Worm (Caenorhabditis elegans) whole organism, young adult: ENCODE measurements around the gene M05D6.9.

Experiments used
- B0336.3 ChIP-seq: fragments of 200-800 bp; sonication (Bioruptor generic); IDR thresholded peaks from 2 replicates; pipeline ENCODE4 v1.3.6; 2022; ENCODE audit warnings: missing genetic modification characterization, missing compliant biosample characterization
- D2030.7 ChIP-seq: fragments of 200-800 bp; sonication (Bioruptor generic); IDR thresholded peaks from 2 replicates; pipeline ENCODE4 v1.3.6; 2022; ENCODE audit warnings: missing genetic modification reagents, missing genetic modification characterization, missing compliant biosample characterization
- F39B2.1 ChIP-seq: fragments of 200-800 bp; sonication (Bioruptor generic); IDR thresholded peaks from 2 replicates; pipeline ENCODE4 v1.3.6; 2022; ENCODE audit warnings: missing genetic modification reagents, missing genetic modification characterization, missing compliant biosample characterization
- F55B11.4 ChIP-seq: sonication (generic microtip); optimal IDR thresholded peaks from 2 replicates; lab custom pipeline; 2016; ENCODE audit warnings: missing compliant biosample characterization, missing genetic modification characterization, borderline replicate concordance; ENCODE audit not compliant: insufficient read depth
- F57A8.1 ChIP-seq: fragments of 200-800 bp; sonication (Bioruptor generic); optimal IDR thresholded peaks from 2 replicates; lab custom pipeline; 2018; ENCODE audit warnings: mild to moderate bottlenecking, missing genetic modification characterization, moderate library complexity, missing compliant biosample characterization
- K11D2.4 ChIP-seq: fragments of 200-800 bp; sonication (Bioruptor generic); IDR thresholded peaks from 2 replicates; pipeline ENCODE4 v1.3.6; 2022; ENCODE audit warnings: missing genetic modification reagents, missing genetic modification characterization, missing compliant biosample characterization
- K12H6.12 ChIP-seq: fragments of 200-800 bp; sonication (Bioruptor generic); optimal IDR thresholded peaks from 2 replicates; lab custom pipeline; 2018; ENCODE audit warnings: mild to moderate bottlenecking, missing genetic modification characterization, missing compliant biosample characterization
- T07F8.4 ChIP-seq: sonication (generic microtip); optimal IDR thresholded peaks from 2 replicates; lab custom pipeline; 2016; ENCODE audit warnings: mild to moderate bottlenecking, missing genetic modification characterization, moderate library complexity, missing compliant biosample characterization
- T26A5.8 ChIP-seq: sonication (generic microtip); optimal IDR thresholded peaks from 2 replicates; lab custom pipeline; 2016; ENCODE audit warnings: missing genetic modification characterization, missing compliant biosample characterization
- Y53F4B.3 ChIP-seq: fragments of 200-800 bp; sonication (Bioruptor generic); IDR thresholded peaks from 2 replicates; pipeline ENCODE4 v1.3.6; 2022; ENCODE audit warnings: missing genetic modification reagents, missing genetic modification characterization, missing compliant biosample characterization
- Y53G8AR.9 ChIP-seq: fragments of 200-800 bp; sonication (Bioruptor generic); conservative IDR thresholded peaks from 2 replicates; pipeline ENCODE4 v1.3.6; 2022; ENCODE audit warnings: missing genetic modification reagents, missing genetic modification characterization, missing compliant biosample characterization
- Y56A3A.18 ChIP-seq: fragments of 200-800 bp; sonication (Bioruptor generic); IDR thresholded peaks from 2 replicates; pipeline ENCODE4 v1.3.6; 2022; ENCODE audit warnings: missing genetic modification reagents, missing genetic modification characterization, missing compliant biosample characterization
- Y67H2A.10 ChIP-seq: fragments of 200-800 bp; sonication (Bioruptor generic); conservative IDR thresholded peaks from 2 replicates; pipeline ENCODE4 v1.3.6; 2022; ENCODE audit warnings: missing genetic modification reagents, missing genetic modification characterization, missing compliant biosample characterization
- ama-1 ChIP-seq, 3 experiments: fragments of 150-350 bp in 1 of 3; sonication (generic microtip) in 2 of 3; optimal IDR thresholded peaks; 2 replicates each; lab custom pipeline; 2014 to 2018; ENCODE audit warnings: missing biosample characterization in 2 of 3, missing genetic modification characterization in 2 of 3, missing genetic modification reagents in 2 of 3
- attf-6 ChIP-seq: fragments of 200-800 bp; sonication (Bioruptor generic); IDR thresholded peaks from 2 replicates; pipeline ENCODE4 v1.3.6; 2022; ENCODE audit warnings: missing genetic modification reagents, missing genetic modification characterization, missing compliant biosample characterization
- bed-1 ChIP-seq: fragments of 200-800 bp; sonication (Bioruptor generic); IDR thresholded peaks from 2 replicates; pipeline ENCODE4 v1.3.6; 2022; ENCODE audit warnings: missing genetic modification reagents, missing genetic modification characterization, missing compliant biosample characterization
- ccch-3 ChIP-seq: fragments of 200-800 bp; sonication (Bioruptor generic); optimal IDR thresholded peaks from 2 replicates; lab custom pipeline; 2018; ENCODE audit warnings: mild to moderate bottlenecking, missing genetic modification characterization, missing compliant biosample characterization
- cebp-2 ChIP-seq: fragments of 200-800 bp; sonication (Bioruptor generic); IDR thresholded peaks from 2 replicates; pipeline ENCODE4 v1.3.6; 2022; ENCODE audit warnings: missing genetic modification characterization, missing compliant biosample characterization
- chd-7 ChIP-seq: sonication (generic microtip); optimal IDR thresholded peaks from 2 replicates; lab custom pipeline; 2016; ENCODE audit warnings: mild to moderate bottlenecking, missing genetic modification characterization, moderate library complexity, missing compliant biosample characterization
- die-1 ChIP-seq: sonication (generic microtip); optimal IDR thresholded peaks from 2 replicates; lab custom pipeline; 2016; ENCODE audit warnings: missing genotype, mild to moderate bottlenecking, missing genetic modification characterization, missing compliant biosample characterization
- efl-1 ChIP-seq: fragments of 150-350 bp; optimal IDR thresholded peaks from 2 replicates; lab custom pipeline; 2014; ENCODE audit warnings: missing biosample characterization, missing genetic modification reagents, missing genetic modification characterization
- hlh-26 ChIP-seq: fragments of 200-800 bp; sonication (Bioruptor generic); conservative IDR thresholded peaks from 2 replicates; pipeline ENCODE4 v1.3.6; 2022; ENCODE audit warnings: missing genetic modification reagents, missing genetic modification characterization, missing compliant biosample characterization
- let-526 ChIP-seq: fragments of 200-800 bp; sonication (Bioruptor generic); IDR thresholded peaks from 2 replicates; pipeline ENCODE4 v1.3.6; 2022; ENCODE audit warnings: missing genetic modification reagents, missing genetic modification characterization, missing compliant biosample characterization
- let-607 ChIP-seq, 2 experiments: fragments of 200-800 bp in 1 of 2; sonication (Bioruptor generic) in 1 of 2; sonication (generic microtip) in 1 of 2; optimal IDR thresholded peaks; 2 replicates each; lab custom pipeline; 2016 to 2018; ENCODE audit warnings: mild to moderate bottlenecking in 2 of 2, missing compliant biosample characterization in 2 of 2, missing genetic modification characterization in 2 of 2, moderate library complexity in 2 of 2, missing genotype in 1 of 2
- lin-26 ChIP-seq: fragments of 200-800 bp; sonication (Bioruptor generic); IDR thresholded peaks from 2 replicates; pipeline ENCODE4 v1.3.6; 2022; ENCODE audit warnings: missing genetic modification reagents, missing genetic modification characterization, missing compliant biosample characterization
- lin-35 ChIP-seq, 3 experiments: fragments of 150-350 bp in 2 of 3; sonication (generic microtip) in 1 of 3; optimal IDR thresholded peaks; 2 replicates each; lab custom pipeline; 2014 to 2018; ENCODE audit warnings: missing biosample characterization in 3 of 3, missing genetic modification characterization in 3 of 3, missing genetic modification reagents in 3 of 3
- lin-40 ChIP-seq: sonication (generic microtip); optimal IDR thresholded peaks from 2 replicates; lab custom pipeline; 2016; ENCODE audit warnings: missing genetic modification characterization, mild to moderate bottlenecking, missing compliant biosample characterization, missing genotype, missing genetic modification reagents
- lin-54 ChIP-seq: fragments of 200-800 bp; sonication (Bioruptor generic); optimal IDR thresholded peaks from 2 replicates; lab custom pipeline; 2018; ENCODE audit warnings: mild to moderate bottlenecking, missing genetic modification characterization, missing compliant biosample characterization
- lsy-27 ChIP-seq: sonication (generic microtip); optimal IDR thresholded peaks from 2 replicates; lab custom pipeline; 2017; ENCODE audit warnings: missing genetic modification characterization, mild to moderate bottlenecking, missing compliant biosample characterization, antibody characterized with exemption, missing genotype, borderline replicate concordance; ENCODE audit not compliant: insufficient read depth
- madf-8 ChIP-seq: fragments of 200-800 bp; sonication (Bioruptor generic); conservative IDR thresholded peaks from 2 replicates; pipeline ENCODE4 v1.3.6; 2022; ENCODE audit warnings: missing genetic modification reagents, missing genetic modification characterization, missing compliant biosample characterization
- mcd-1 ChIP-seq: fragments of 200-800 bp; sonication (Bioruptor generic); IDR thresholded peaks from 2 replicates; pipeline ENCODE4 v1.3.6; 2022; ENCODE audit warnings: missing genetic modification reagents, missing genetic modification characterization, missing compliant biosample characterization
- mel-28 ChIP-seq: sonication (generic microtip); optimal IDR thresholded peaks from 2 replicates; lab custom pipeline; 2016; ENCODE audit warnings: borderline replicate concordance, mild to moderate bottlenecking, missing genetic modification characterization, missing compliant biosample characterization
- nhr-120 ChIP-seq: fragments of 200-800 bp; sonication (Bioruptor generic); IDR thresholded peaks from 2 replicates; pipeline ENCODE4 v1.3.6; 2022; ENCODE audit warnings: missing genetic modification characterization, missing compliant biosample characterization
- nhr-90 ChIP-seq: sonication (generic microtip); optimal IDR thresholded peaks from 2 replicates; lab custom pipeline; 2016; ENCODE audit warnings: missing genotype, mild to moderate bottlenecking, missing genetic modification characterization, missing compliant biosample characterization
- repo-1 ChIP-seq: sonication (generic microtip); optimal IDR thresholded peaks from 2 replicates; lab custom pipeline; 2017; ENCODE audit warnings: mild to moderate bottlenecking, missing genetic modification characterization, missing compliant biosample characterization
- rpc-1 ChIP-seq, 2 experiments: fragments of 150-350 bp in 1 of 2; sonication (generic microtip) in 1 of 2; optimal IDR thresholded peaks; 2 replicates each; lab custom pipeline; 2014 to 2018; ENCODE audit warnings: missing biosample characterization in 1 of 2, missing genetic modification characterization in 1 of 2, missing genetic modification reagents in 1 of 2, missing genotype in 1 of 2
- sea-2 ChIP-seq: fragments of 200-800 bp; sonication (Bioruptor generic); IDR thresholded peaks from 2 replicates; pipeline ENCODE4 v1.3.6; 2022; ENCODE audit warnings: missing genetic modification characterization, missing compliant biosample characterization
- snpc-1.1 ChIP-seq: sonication (generic microtip); optimal IDR thresholded peaks from 2 replicates; lab custom pipeline; 2017; ENCODE audit warnings: missing genetic modification characterization, mild to moderate bottlenecking, missing compliant biosample characterization, antibody characterized with exemption, moderate library complexity, missing genotype, missing genetic modification reagents; ENCODE audit not compliant: insufficient read depth
- snpc-3.4 ChIP-seq: sonication (generic microtip); optimal IDR thresholded peaks from 2 replicates; lab custom pipeline; 2017; ENCODE audit warnings: missing genetic modification characterization, mild to moderate bottlenecking, missing compliant biosample characterization, antibody characterized with exemption, moderate library complexity, missing genotype, missing genetic modification reagents
- tbx-9 ChIP-seq: sonication (generic microtip); optimal IDR thresholded peaks from 2 replicates; lab custom pipeline; 2016; ENCODE audit warnings: borderline replicate concordance, missing genetic modification characterization, inconsistent platforms, missing compliant biosample characterization
- unc-62 ChIP-seq: fragments of 150-350 bp; optimal IDR thresholded peaks from 2 replicates; lab custom pipeline; 2014; ENCODE audit warnings: missing biosample characterization, missing genetic modification reagents, missing genetic modification characterization
- zfh-2 ChIP-seq: fragments of 200-800 bp; sonication (Bioruptor generic); conservative IDR thresholded peaks from 2 replicates; pipeline ENCODE4 v1.3.6; 2022; ENCODE audit warnings: missing genetic modification reagents, missing genetic modification characterization, missing compliant biosample characterization
- ztf-18 ChIP-seq: sonication (generic microtip); optimal IDR thresholded peaks from 2 replicates; lab custom pipeline; 2016; ENCODE audit warnings: missing genotype, mild to moderate bottlenecking, missing genetic modification characterization, missing compliant biosample characterization
- ztf-22 ChIP-seq: fragments of 200-800 bp; sonication (Bioruptor generic); optimal IDR thresholded peaks from 2 replicates; lab custom pipeline; 2018; ENCODE audit warnings: mild to moderate bottlenecking, missing genetic modification characterization, moderate library complexity, missing compliant biosample characterization
- ztf-25 ChIP-seq: fragments of 200-800 bp; sonication (Bioruptor generic); IDR thresholded peaks from 2 replicates; pipeline ENCODE4 v1.3.6; 2022; ENCODE audit warnings: missing genetic modification reagents, missing genetic modification characterization, missing compliant biosample characterization
- ztf-26 ChIP-seq: sonication (generic microtip); optimal IDR thresholded peaks from 2 replicates; lab custom pipeline; 2017; ENCODE audit warnings: missing genetic modification characterization, missing compliant biosample characterization
- ztf-6 ChIP-seq: fragments of 200-800 bp; sonication (Bioruptor generic); IDR thresholded peaks from 2 replicates; pipeline ENCODE4 v1.3.6; 2022; ENCODE audit warnings: missing genetic modification reagents, missing genetic modification characterization, missing compliant biosample characterization

The M05D6.9 gene

DNA sequence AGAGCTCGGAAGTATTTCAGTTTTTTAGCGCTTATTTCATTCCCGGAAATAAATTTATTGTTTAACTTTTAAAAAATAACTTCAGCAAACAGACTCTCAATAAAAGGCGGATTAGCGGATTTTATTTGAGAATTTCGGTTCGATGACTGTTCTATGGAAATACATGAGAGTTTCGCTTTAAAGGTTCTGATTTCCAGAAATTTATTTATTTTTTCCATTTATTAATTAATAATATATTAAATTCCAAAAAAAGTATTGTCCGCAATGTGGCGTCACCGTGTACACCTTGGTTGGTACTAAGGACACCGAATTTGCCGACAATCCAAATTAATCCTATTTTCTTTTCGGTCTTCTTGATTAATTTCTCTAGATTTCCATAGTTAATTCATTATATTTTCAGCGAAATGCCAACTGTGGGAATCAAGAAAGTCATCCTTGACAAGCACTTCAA is 29.6 kb upstream of the M05D6.9 start, which contains the start of gene fars-3 (continued):
- TF ChIP-seq mcd-1 (GFP tag; lab: Robert Waterston, UW) (no peak), T07F8.4 (tag; lab: Kevin White, UChicago) (no peak), sea-2 (no peak), ztf-6 (GFP tag; lab: Robert Waterston, UW) (0 out of 2 replicates have a peak, but pooled peaks have one; percentile 6), lin-35 (GFP tag; optimal IDR thresholded peaks at IDR 0.05; lab: Kevin White, UChicago) (peak in 1 of 3 experiments; percentile 49), K12H6.12 (tag; lab: Kevin White, UChicago) (no peak), hlh-26 (GFP tag; lab: Robert Waterston, UW) (no peak), ztf-26 (no peak), nhr-120 (no peak), mel-28 (no peak), snpc-3.4 (tag; lab: Kevin White, UChicago) (peak; percentile 57), ztf-18 (no peak), T26A5.8 (peak; percentile 0), Y53G8AR.9 (peak; percentile 71), lin-40 (tag; lab: Kevin White, UChicago) (no peak), bed-1 (GFP tag; lab: Robert Waterston, UW) (no peak), ztf-22 (GFP tag; lab: Kevin White, UChicago) (no peak), lsy-27 (no peak), Y56A3A.18 (no peak), let-526 (GFP tag; lab: Robert Waterston, UW) (no peak), rpc-1 (optimal IDR thresholded peaks at IDR 0.05; lab: Kevin White, UChicago) (no peak), rpc-1 (tag; optimal IDR thresholded peaks at IDR 0.05; lab: Kevin White, UChicago) (no peak), B0336.3 (GFP tag; lab: Robert Waterston, UW) (peak; percentile 42; the same call in 1 of the 2 replicates), efl-1 (GFP tag; lab: Kevin White, UChicago) (no peak), D2030.7 (no peak), K11D2.4 (no peak), Y67H2A.10 (0 out of 2 replicates have a peak, but pooled peaks have one; percentile 32), Y53F4B.3 (no peak), chd-7 (tag; lab: Kevin White, UChicago) (no peak), tbx-9 (tag; lab: Kevin White, UChicago) (no peak), madf-8 (GFP tag; lab: Robert Waterston, UW) (peak; percentile 15; the same call in 1 of the 2 replicates), ccch-3 (GFP tag; lab: Kevin White, UChicago) (no peak), F39B2.1 (GFP tag; lab: Robert Waterston, UW) (peak; percentile 39; the same call in 1 of the 2 replicates), let-607 (tag; optimal IDR thresholded peaks at IDR 0.05; lab: Kevin White, UChicago) (no peak), nhr-90 (tag; lab: Kevin White, UChicago) (no peak), F55B11.4 (tag; lab: Kevin White, UChicago) (no peak), cebp-2 (GFP tag; lab: Robert Waterston, UW) (no peak), F57A8.1 (GFP tag; lab: Kevin White, UChicago) (no peak), unc-62 (no peak), ztf-25 (GFP tag; lab: Robert Waterston, UW) (peak; percentile 34; the same call in 1 of the 2 replicates), lin-54 (GFP tag; lab: Kevin White, UChicago) (peak; percentile 61), ama-1 (optimal IDR thresholded peaks at IDR 0.05; lab: Kevin White, UChicago) (no peak), ama-1 (GFP tag; optimal IDR thresholded peaks at IDR 0.05; lab: Kevin White, UChicago) (peak; percentile 16 to 68), snpc-1.1 (tag; lab: Kevin White, UChicago) (no peak), die-1 (tag; lab: Kevin White, UChicago) (no peak), zfh-2 (GFP tag; lab: Robert Waterston, UW) (no peak), attf-6 (GFP tag; lab: Robert Waterston, UW) (peak; percentile 60; the same call in 1 of the 2 replicates), repo-1 (tag; lab: Kevin White, UChicago) (no peak), lin-26 (GFP tag; lab: Robert Waterston, UW) (0 out of 2 replicates have a peak, but pooled peaks have one; percentile 35)
